Worm (Caenorhabditis elegans) whole organism, L1 larva: ENCODE measurements around the gene ugt-7.

Experiments
- C04F5.9 ChIP-seq: sonication (generic microtip); optimal IDR thresholded peaks from 2 replicates; lab custom pipeline; 2016; ENCODE audit warnings: missing genetic modification characterization, missing compliant biosample characterization
- aha-1 ChIP-seq: fragments of 150-350 bp; optimal IDR thresholded peaks from 2 replicates; lab custom pipeline; 2014; ENCODE audit warnings: missing biosample characterization, missing genetic modification characterization
- blmp-1 ChIP-seq: fragments of 150-350 bp; optimal IDR thresholded peaks from 2 replicates; lab custom pipeline; 2014; ENCODE audit warnings: missing biosample characterization, missing genetic modification characterization
- ceh-90 ChIP-seq: sonication (generic microtip); optimal IDR thresholded peaks from 2 replicates; lab custom pipeline; 2016; ENCODE audit warnings: missing genetic modification characterization, missing compliant biosample characterization
- dpl-1 ChIP-seq, 3 experiments: fragments of 150-350 bp in 2 of 3; sonication (generic microtip) in 1 of 3; optimal IDR thresholded peaks; 2 replicates each; lab custom pipeline; 2014 to 2017; ENCODE audit warnings: missing biosample characterization in 3 of 3, missing genetic modification characterization in 3 of 3, missing genetic modification reagents in 3 of 3
- dsc-1 ChIP-seq: sonication (generic microtip); optimal IDR thresholded peaks from 2 replicates; lab custom pipeline; 2016; ENCODE audit warnings: mild to moderate bottlenecking, missing genetic modification characterization, missing compliant biosample characterization
- efl-1 ChIP-seq, 4 experiments: fragments of 150-350 bp; optimal IDR thresholded peaks in 3 of 4; peaks in 1 of 4; 1 replicate in 1 of 4; 2 replicates in 3 of 4; lab custom pipeline; 2014; ENCODE audit warnings: missing biosample characterization in 2 of 4, missing genetic modification characterization in 2 of 4, missing genetic modification reagents in 2 of 4
- egl-13 ChIP-seq: sonication (generic microtip); optimal IDR thresholded peaks from 2 replicates; lab custom pipeline; 2016; ENCODE audit warnings: missing genotype, missing genetic modification reagents, missing genetic modification characterization, missing compliant biosample characterization
- elt-3 ChIP-seq, 6 experiments: fragments of 150-350 bp in 1 of 6; sonication (generic microtip); optimal IDR thresholded peaks; 2 replicates each; lab custom pipeline; 2017 to 2018; ENCODE audit warnings: missing biosample characterization in 6 of 6, missing genetic modification characterization in 6 of 6, inconsistent platforms in 1 of 6
- fkh-10 ChIP-seq: sonication (generic microtip); optimal IDR thresholded peaks from 2 replicates; lab custom pipeline; 2017; ENCODE audit warnings: missing biosample characterization, missing genetic modification reagents, missing genetic modification characterization
- fkh-4 ChIP-seq: sonication (generic microtip); optimal IDR thresholded peaks from 2 replicates; lab custom pipeline; 2016; ENCODE audit warnings: missing compliant biosample characterization, missing genetic modification characterization, borderline replicate concordance
- fkh-8 ChIP-seq: sonication (generic microtip); optimal IDR thresholded peaks from 2 replicates; lab custom pipeline; 2016; ENCODE audit warnings: mild to moderate bottlenecking, missing genetic modification characterization, missing compliant biosample characterization
- fos-1 ChIP-seq: fragments of 150-350 bp; optimal IDR thresholded peaks from 2 replicates; lab custom pipeline; 2014; ENCODE audit warnings: missing biosample characterization, missing genetic modification characterization
- grh-1 ChIP-seq: fragments of 200-800 bp; sonication (Bioruptor generic); IDR thresholded peaks from 2 replicates; pipeline ENCODE4 v1.3.6; 2022; ENCODE audit warnings: missing genetic modification reagents, missing genetic modification characterization, missing compliant biosample characterization
- isw-1 ChIP-seq: fragments of 200-800 bp; sonication (Bioruptor generic); IDR thresholded peaks from 2 replicates; pipeline ENCODE4 v1.3.6; 2022; ENCODE audit warnings: missing genetic modification characterization, missing compliant biosample characterization
- lin-13 ChIP-seq: fragments of 150-350 bp; optimal IDR thresholded peaks from 2 replicates; lab custom pipeline; 2014; ENCODE audit warnings: missing biosample characterization, missing genetic modification reagents, missing genetic modification characterization
- lin-14 ChIP-seq: fragments of 200-800 bp; sonication (Bioruptor generic); optimal IDR thresholded peaks from 2 replicates; lab custom pipeline; 2018; ENCODE audit warnings: mild to moderate bottlenecking, missing genetic modification characterization, moderate library complexity, missing compliant biosample characterization
- lin-35 ChIP-seq, 2 experiments: fragments of 150-350 bp; optimal IDR thresholded peaks; 2 replicates each; lab custom pipeline; 2014; ENCODE audit warnings: missing biosample characterization in 2 of 2, missing genetic modification characterization in 2 of 2, missing genetic modification reagents in 2 of 2
- lir-3 ChIP-seq: sonication (generic microtip); optimal IDR thresholded peaks from 2 replicates; lab custom pipeline; 2016; ENCODE audit warnings: mild to moderate bottlenecking, missing genetic modification characterization, moderate library complexity, missing compliant biosample characterization; ENCODE audit not compliant: poor library complexity
- mab-9 ChIP-seq: fragments of 200-800 bp; sonication (Bioruptor generic); IDR thresholded peaks from 2 replicates; pipeline ENCODE4 v1.3.6; 2022; ENCODE audit warnings: missing genetic modification reagents, missing genetic modification characterization, missing compliant biosample characterization
- mdl-1 ChIP-seq, 2 experiments: fragments of 150-350 bp; optimal IDR thresholded peaks; 2 replicates each; lab custom pipeline; 2014 to 2017; ENCODE audit warnings: missing biosample characterization in 2 of 2, missing genetic modification characterization in 2 of 2, inconsistent platforms in 1 of 2
- mef-2 ChIP-seq: fragments of 150-350 bp; optimal IDR thresholded peaks from 2 replicates; lab custom pipeline; 2014; ENCODE audit warnings: missing biosample characterization, missing genetic modification characterization
- nhr-20 ChIP-seq: sonication (generic microtip); optimal IDR thresholded peaks from 2 replicates; lab custom pipeline; 2016; ENCODE audit warnings: mild to moderate bottlenecking, missing genetic modification characterization, missing compliant biosample characterization
- nhr-237 ChIP-seq: fragments of 150-350 bp; optimal IDR thresholded peaks from 2 replicates; lab custom pipeline; 2014; ENCODE audit warnings: missing biosample characterization, missing genetic modification characterization
- nhr-47 ChIP-seq: sonication (generic microtip); optimal IDR thresholded peaks from 2 replicates; lab custom pipeline; 2016; ENCODE audit warnings: mild to moderate bottlenecking, missing genetic modification characterization, moderate library complexity, missing compliant biosample characterization
- nhr-71 ChIP-seq: sonication (generic microtip); optimal IDR thresholded peaks from 2 replicates; lab custom pipeline; 2016; ENCODE audit warnings: mild to moderate bottlenecking, missing genetic modification characterization, moderate library complexity, missing compliant biosample characterization
- nhr-85 ChIP-seq: sonication (generic microtip); peaks from one replicate; lab custom pipeline; 2016; ENCODE audit warnings: missing genetic modification characterization, inconsistent platforms, missing compliant biosample characterization
- nhr-90 ChIP-seq: sonication (generic microtip); optimal IDR thresholded peaks from 2 replicates; lab custom pipeline; 2016; ENCODE audit warnings: mild to moderate bottlenecking, missing genetic modification characterization, missing compliant biosample characterization; ENCODE audit not compliant: poor library complexity
- pag-3 ChIP-seq: sonication (generic microtip); optimal IDR thresholded peaks from 2 replicates; lab custom pipeline; 2017; ENCODE audit warnings: missing genetic modification characterization, mild to moderate bottlenecking, missing compliant biosample characterization, antibody characterized with exemption, borderline replicate concordance; ENCODE audit not compliant: insufficient read depth
- pqm-1 ChIP-seq: sonication (generic microtip); optimal IDR thresholded peaks from 3 replicates; lab custom pipeline; 2017; ENCODE audit warnings: missing biosample characterization, missing genetic modification characterization
- rnt-1 ChIP-seq: sonication (generic microtip); optimal IDR thresholded peaks from 2 replicates; lab custom pipeline; 2016; ENCODE audit warnings: mild to moderate bottlenecking, missing genetic modification characterization, moderate library complexity, missing compliant biosample characterization
- skn-1 ChIP-seq: fragments of 150-350 bp; optimal IDR thresholded peaks from 2 replicates; lab custom pipeline; 2014; ENCODE audit warnings: missing biosample characterization, missing genetic modification characterization
- snu-23 ChIP-seq: sonication (generic microtip); optimal IDR thresholded peaks from 2 replicates; lab custom pipeline; 2016; ENCODE audit warnings: missing genetic modification characterization, missing compliant biosample characterization
- sox-4 ChIP-seq: sonication (generic microtip); optimal IDR thresholded peaks from 2 replicates; lab custom pipeline; 2016; ENCODE audit warnings: missing genetic modification characterization, missing compliant biosample characterization
- sptf-1 ChIP-seq: fragments of 150-350 bp; optimal IDR thresholded peaks from 2 replicates; lab custom pipeline; 2014; ENCODE audit warnings: missing biosample characterization, missing genetic modification characterization
- swsn-7 ChIP-seq: sonication (generic microtip); optimal IDR thresholded peaks from 2 replicates; lab custom pipeline; 2016; ENCODE audit warnings: missing genetic modification characterization, missing compliant biosample characterization
- tbx-2 ChIP-seq: sonication (generic microtip); optimal IDR thresholded peaks from 2 replicates; lab custom pipeline; 2016; ENCODE audit warnings: missing genetic modification characterization, missing compliant biosample characterization
- unc-86 ChIP-seq: sonication (generic microtip); optimal IDR thresholded peaks from 2 replicates; lab custom pipeline; 2016; ENCODE audit warnings: missing genetic modification characterization, missing compliant biosample characterization
- unc-98 ChIP-seq: fragments of 200-800 bp; sonication (Bioruptor generic); IDR thresholded peaks from 2 replicates; pipeline ENCODE4 v1.3.6; 2022; ENCODE audit warnings: missing genetic modification characterization, missing compliant biosample characterization
- zip-4 ChIP-seq: fragments of 200-800 bp; sonication (Bioruptor generic); optimal IDR thresholded peaks from 2 replicates; lab custom pipeline; 2018; ENCODE audit warnings: mild to moderate bottlenecking, missing genetic modification characterization, moderate library complexity, missing compliant biosample characterization
- ztf-11 ChIP-seq, 2 experiments: sonication (generic microtip); optimal IDR thresholded peaks; 2 replicates each; lab custom pipeline; 2016 to 2017; ENCODE audit warnings: missing genetic modification characterization in 2 of 2, missing biosample characterization in 1 of 2, missing compliant biosample characterization in 1 of 2

Gene ugt-7

ce11 chrV:5033099-5033498 lies 32.7 kb upstream of the ugt-7 start, which contains the start of gene K11D12.13:
K11D12.13 (plus strand) TSS chrV:5033399.
- no peak for TF ChIP-seq unc-86 (tag; lab: Kevin White, UChicago)
- TF ChIP-seq nhr-90 (tag; lab: Kevin White, UChicago), result no peak
- TF ChIP-seq fos-1 (tag; lab: Kevin White, UChicago), result no peak
- TF ChIP-seq aha-1 (tag; lab: Kevin White, UChicago), result no peak
- TF ChIP-seq isw-1 (GFP tag; lab: Robert Waterston, UW), result no peak
- no peak for TF ChIP-seq fkh-8
- no peak for TF ChIP-seq skn-1
- no peak for TF ChIP-seq lin-13
- TF ChIP-seq fkh-4 (tag; lab: Kevin White, UChicago), result no peak
- no peak for TF ChIP-seq ztf-11 (tag; optimal IDR thresholded peaks at IDR 0.05; lab: Kevin White, UChicago)
- no peak for TF ChIP-seq sox-4 (tag; lab: Kevin White, UChicago)
- TF ChIP-seq sptf-1, result no peak
- TF ChIP-seq swsn-7 (tag; lab: Kevin White, UChicago), result no peak
- no peak for TF ChIP-seq ceh-90 (tag; lab: Kevin White, UChicago)
- TF ChIP-seq dpl-1 (GFP tag; optimal IDR thresholded peaks at IDR 0.05; lab: Kevin White, UChicago), result no peak
- no peak for TF ChIP-seq nhr-237
- TF ChIP-seq egl-13 (tag; lab: Kevin White, UChicago), result no peak
- TF ChIP-seq lir-3 (tag; lab: Kevin White, UChicago), result no peak
- no peak for TF ChIP-seq grh-1 (GFP tag; lab: Robert Waterston, UW)
- TF ChIP-seq pag-3, result no peak

ce11 chrV:5032176-5032575 lies 31.8 kb upstream of the ugt-7 start:
- TF ChIP-seq nhr-47 (no peak), nhr-71 (tag; lab: Kevin White, UChicago) (peak; percentile 57), pqm-1 (no peak), snu-23 (GFP tag; lab: Kevin White, UChicago) (peak; percentile 58), nhr-85 (tag; lab: Kevin White, UChicago) (peak; percentile 88), tbx-2 (tag; lab: Kevin White, UChicago) (peak; percentile 7), C04F5.9 (tag; lab: Kevin White, UChicago) (no peak), fkh-10 (GFP tag; lab: Kevin White, UChicago) (no peak), fos-1 (tag; lab: Kevin White, UChicago) (no peak), swsn-7 (tag; lab: Kevin White, UChicago) (no peak), blmp-1 (tag; lab: Kevin White, UChicago) (peak; percentile 29), dsc-1 (tag; lab: Kevin White, UChicago) (no peak), unc-98 (no peak), zip-4 (GFP tag; lab: Kevin White, UChicago) (no peak), sox-4 (tag; lab: Kevin White, UChicago) (no peak), rnt-1 (tag; lab: Kevin White, UChicago) (peak; percentile 50), nhr-20 (tag; lab: Kevin White, UChicago) (peak; percentile 42), lin-35 (GFP tag; optimal IDR thresholded peaks at IDR 0.05; lab: Kevin White, UChicago) (peak in 1 of 2 experiments; percentile 41), lin-14 (peak; percentile 69), mef-2 (no peak), elt-3 (tag; optimal IDR thresholded peaks at IDR 0.05; lab: Kevin White, UChicago) (peak in 1 of 6 experiments; percentile 42), efl-1 (optimal IDR thresholded peaks at IDR 0.05; lab: Kevin White, UChicago) (peak; percentile 4 to 16), efl-1 (GFP tag; optimal IDR thresholded peaks at IDR 0.05 in 1 of 2; lab: Kevin White, UChicago) (no peak), mdl-1 (tag; optimal IDR thresholded peaks at IDR 0.05; lab: Kevin White, UChicago) (peak in 1 of 2 experiments; percentile 86), dpl-1 (GFP tag; optimal IDR thresholded peaks at IDR 0.05; lab: Kevin White, UChicago) (peak in 2 of 3 experiments; percentile 14 to 27), mab-9 (no peak)
